Fruit fly (Drosophila melanogaster) whole organism: ENCODE data around the gene CG32081.

Source experiments
- CG8478 ChIP-seq: fragments of >200 bp; optimal IDR thresholded peaks from 2 replicates; lab custom pipeline; 2018; ENCODE audit warnings: inconsistent platforms
- Dll ChIP-seq: fragments of >200 bp; optimal IDR thresholded peaks from 2 replicates; lab custom pipeline; 2017
- EcR ChIP-seq, 2 experiments: fragments of >200 bp; optimal IDR thresholded peaks; 2 replicates each; lab custom pipeline; 2017; ENCODE audit warnings: missing biosample characterization in 2 of 2, missing genetic modification characterization in 2 of 2, missing genetic modification reagents in 2 of 2
- pan ChIP-seq: fragments of >200 bp; optimal IDR thresholded peaks from 2 replicates; lab custom pipeline; 2017
- psq ChIP-seq: fragments of >200 bp; optimal IDR thresholded peaks from 2 replicates; lab custom pipeline; 2017
- usp ChIP-seq: fragments of >200 bp; optimal IDR thresholded peaks from 2 replicates; lab custom pipeline; 2017; ENCODE audit warnings: missing biosample characterization, missing genetic modification characterization, mixed read lengths

CG32081 gene

DNA sequence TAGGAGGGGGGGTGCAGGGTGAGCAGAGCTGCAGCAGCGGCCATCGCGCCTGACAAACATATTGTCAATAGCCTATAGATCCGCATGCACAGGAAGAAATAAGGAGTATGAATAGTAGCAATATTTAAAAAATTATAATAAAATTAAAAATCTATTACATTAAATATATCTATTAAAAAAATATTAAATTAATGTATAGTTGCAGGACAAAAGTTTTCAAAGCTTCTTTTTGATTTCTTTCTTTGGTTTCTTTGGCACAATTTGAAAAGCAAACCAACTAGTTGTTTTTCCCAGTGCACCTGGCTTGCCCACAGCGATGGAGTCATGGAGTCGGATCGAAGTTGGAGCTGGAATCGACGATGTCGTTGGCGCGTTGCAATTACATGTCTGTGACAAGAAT lies 4.4 kb downstream of the CG32081 start:
- TF ChIP-seq pan (lab: Kevin White, UChicago) = no peak
- TF ChIP-seq CG8478 = no peak
- no peak for TF ChIP-seq psq

DNA sequence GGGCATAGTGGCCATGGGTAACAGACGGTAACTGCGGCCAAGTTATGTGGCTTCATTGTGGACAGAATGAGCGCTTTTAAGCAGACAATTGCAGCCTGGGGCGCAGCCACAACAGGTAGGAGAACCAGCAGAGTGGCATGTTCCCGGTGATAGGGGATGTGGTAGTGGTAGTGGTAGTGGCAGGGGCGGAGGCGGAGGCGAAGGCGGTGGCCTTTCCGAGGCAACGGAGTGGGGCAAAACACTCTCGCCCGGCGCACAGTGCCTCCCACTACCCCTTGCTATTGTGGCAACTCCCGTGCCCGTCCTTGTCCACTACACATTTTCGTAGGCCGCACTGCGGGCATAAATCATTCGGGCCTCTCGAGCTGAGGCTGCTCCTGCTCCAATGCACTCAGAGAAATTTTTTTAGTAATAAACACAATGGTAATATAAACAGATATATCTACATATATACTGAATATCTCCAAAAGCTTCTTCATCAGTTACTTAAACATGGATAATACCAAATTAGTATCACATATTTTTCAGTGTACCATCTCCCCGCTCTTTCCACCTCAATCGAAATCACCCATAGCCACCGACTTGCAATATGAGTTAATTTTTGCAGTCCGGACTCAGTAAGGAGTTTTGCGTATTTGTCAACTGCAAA lies 6.1 kb downstream of the CG32081 start:
- TF ChIP-seq EcR (GFP tag; optimal IDR thresholded peaks at IDR 0.05; lab: Kevin White, UChicago) (no peak), CG8478 (no peak), Dll (lab: Kevin White, UChicago) (no peak), pan (lab: Kevin White, UChicago) (no peak), usp (GFP tag; lab: Kevin White, UChicago) (no peak), psq (no peak)

DNA sequence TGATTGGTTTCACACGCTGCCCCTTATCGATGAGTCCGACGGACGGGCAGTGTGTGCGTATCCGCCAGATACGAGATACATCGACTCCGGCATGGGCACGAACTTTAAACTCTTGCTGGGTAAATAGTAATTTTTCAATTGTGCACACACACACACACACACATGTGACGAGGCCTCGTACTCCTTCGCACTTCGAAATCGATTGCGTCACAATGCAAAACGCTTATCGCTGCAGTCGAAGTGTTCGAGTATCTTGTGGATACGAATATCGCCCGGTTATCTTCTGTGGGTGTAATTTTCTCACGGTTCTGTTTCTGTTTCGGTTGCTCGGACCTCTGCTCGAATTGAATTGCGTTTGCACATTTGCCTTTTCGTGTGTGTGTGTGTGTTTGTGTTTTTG lies 7.7 kb downstream of the CG32081 start:
- no peak for TF ChIP-seq EcR (GFP tag; optimal IDR thresholded peaks at IDR 0.05; lab: Kevin White, UChicago)
- TF ChIP-seq psq = no peak
- no peak for TF ChIP-seq usp (GFP tag; lab: Kevin White, UChicago)
- no peak for TF ChIP-seq CG8478
- TF ChIP-seq Dll (lab: Kevin White, UChicago) = no peak
- TF ChIP-seq pan (lab: Kevin White, UChicago) = no peak

DNA sequence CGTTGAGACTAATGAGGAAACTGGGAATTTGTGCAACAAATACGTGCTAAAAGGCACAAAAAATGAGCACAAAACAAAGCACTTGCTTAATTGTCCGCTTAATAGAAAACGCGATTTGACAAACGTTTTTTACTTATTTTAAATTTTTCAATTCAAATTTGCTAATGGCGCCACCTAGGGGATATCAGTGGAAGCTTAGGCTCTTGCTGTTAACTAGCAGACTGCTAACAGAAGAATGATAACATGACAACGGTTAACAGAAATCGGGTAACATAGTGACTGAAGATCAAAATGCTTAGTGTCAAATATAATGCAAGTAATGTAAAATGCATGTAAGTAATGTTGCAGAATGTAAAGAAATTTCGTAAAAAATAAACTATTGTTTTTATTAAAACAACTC lies 13.8 kb downstream of the CG32081 start:
- TF ChIP-seq pan (lab: Kevin White, UChicago) = no peak
- TF ChIP-seq psq = no peak
- no peak for TF ChIP-seq Dll (lab: Kevin White, UChicago)
- TF ChIP-seq EcR (GFP tag; optimal IDR thresholded peaks at IDR 0.05; lab: Kevin White, UChicago) = no peak
- no peak for TF ChIP-seq usp (GFP tag; lab: Kevin White, UChicago)
- no peak for TF ChIP-seq CG8478

DNA sequence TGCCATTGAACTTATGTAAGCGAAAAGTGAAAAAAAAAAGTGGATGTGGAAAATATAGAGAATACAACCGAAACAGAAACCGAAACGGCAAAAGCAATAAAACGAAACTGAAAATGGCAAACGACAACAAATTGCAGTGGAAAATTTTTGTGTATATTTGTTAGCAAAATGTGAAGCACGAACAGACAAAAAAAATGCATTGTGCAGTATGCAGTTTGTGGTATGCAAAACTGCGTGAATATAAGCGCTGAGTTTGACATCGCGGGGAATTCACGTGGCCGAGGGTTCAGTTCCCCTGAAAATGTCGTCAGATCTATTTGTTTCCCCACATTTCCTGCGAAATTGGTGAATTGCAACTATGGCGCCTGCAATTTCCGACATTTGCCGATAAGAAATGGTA lies 16.3 kb downstream of the CG32081 start:
- TF ChIP-seq usp (GFP tag; lab: Kevin White, UChicago) = no peak
- TF ChIP-seq Dll (lab: Kevin White, UChicago) = no peak
- no peak for TF ChIP-seq psq
- no peak for TF ChIP-seq pan (lab: Kevin White, UChicago)
- no peak for TF ChIP-seq CG8478
- TF ChIP-seq EcR (GFP tag; optimal IDR thresholded peaks at IDR 0.05; lab: Kevin White, UChicago) = no peak

DNA sequence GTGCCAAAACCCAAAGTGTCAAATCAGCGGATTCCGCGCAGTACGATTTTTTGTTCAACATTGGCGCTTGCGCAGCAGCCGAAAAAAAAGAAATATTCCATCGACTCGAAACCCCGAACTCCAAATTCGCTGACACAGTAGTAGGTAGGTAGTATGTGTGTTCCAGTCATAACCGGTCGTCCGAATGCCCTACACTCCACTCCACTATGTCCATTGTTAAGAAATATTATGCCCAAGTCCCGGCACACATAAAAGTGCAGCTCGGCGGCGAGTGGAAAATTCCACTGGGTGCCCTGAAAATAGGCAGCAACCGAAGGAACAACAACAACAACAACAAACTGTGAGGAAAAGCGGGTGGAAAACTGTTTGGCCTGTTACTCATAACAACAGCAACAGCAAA lies 17.6 kb downstream of the CG32081 start:
- no peak for TF ChIP-seq CG8478
- TF ChIP-seq psq = no peak
- TF ChIP-seq usp (GFP tag; lab: Kevin White, UChicago) = no peak
- no peak for TF ChIP-seq pan (lab: Kevin White, UChicago)
- no peak for TF ChIP-seq Dll (lab: Kevin White, UChicago)
- TF ChIP-seq EcR (GFP tag; optimal IDR thresholded peaks at IDR 0.05; lab: Kevin White, UChicago) = no peak

DNA sequence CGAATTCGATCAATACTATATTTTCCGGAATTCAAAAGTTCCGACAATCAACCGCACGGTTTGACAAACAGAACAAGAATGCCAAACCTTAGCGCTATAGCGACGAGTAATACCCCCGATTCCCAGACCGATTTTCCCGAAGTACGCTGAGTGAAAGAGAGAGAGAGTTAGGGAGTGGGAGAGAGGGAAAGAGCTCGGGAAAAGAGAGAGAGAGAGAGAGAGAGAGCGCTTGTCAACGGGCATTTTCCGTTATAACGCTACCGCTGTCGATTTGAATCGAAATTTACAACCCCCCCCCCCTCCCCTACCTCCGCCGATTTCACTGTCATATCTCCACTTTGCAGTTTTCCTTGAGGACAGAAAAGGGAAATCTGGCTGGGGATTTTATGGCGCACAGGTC lies 19.2 kb downstream of the CG32081 start:
- TF ChIP-seq psq = no peak
- TF ChIP-seq CG8478 = no peak
- no peak for TF ChIP-seq EcR (GFP tag; optimal IDR thresholded peaks at IDR 0.05; lab: Kevin White, UChicago)
- TF ChIP-seq usp (GFP tag; lab: Kevin White, UChicago) = no peak
- no peak for TF ChIP-seq pan (lab: Kevin White, UChicago)
- TF ChIP-seq Dll (lab: Kevin White, UChicago) = no peak

DNA sequence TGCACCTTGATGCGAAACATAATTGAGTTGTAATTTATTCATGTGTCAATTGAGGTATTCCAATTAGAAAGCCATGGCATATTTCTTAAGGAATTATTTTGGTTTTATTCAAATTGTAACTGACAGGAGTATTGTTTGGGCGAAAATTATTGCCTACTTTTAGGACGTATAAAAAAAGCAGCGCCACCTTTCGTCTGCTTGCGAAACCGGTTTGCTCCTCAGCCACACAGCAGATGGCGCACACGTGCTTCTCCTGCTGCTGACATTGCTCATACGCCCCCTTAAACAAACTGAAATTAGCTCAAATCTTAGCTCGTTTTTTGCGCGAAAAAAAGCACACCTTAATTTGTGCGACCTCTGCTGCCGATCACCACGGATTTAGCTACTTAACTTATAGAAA lies 20.5 kb downstream of the CG32081 start:
- TF ChIP-seq CG8478 (no peak), EcR (GFP tag; optimal IDR thresholded peaks at IDR 0.05; lab: Kevin White, UChicago) (no peak), psq (no peak), Dll (lab: Kevin White, UChicago) (no peak), pan (lab: Kevin White, UChicago) (no peak), usp (GFP tag; lab: Kevin White, UChicago) (no peak)

DNA sequence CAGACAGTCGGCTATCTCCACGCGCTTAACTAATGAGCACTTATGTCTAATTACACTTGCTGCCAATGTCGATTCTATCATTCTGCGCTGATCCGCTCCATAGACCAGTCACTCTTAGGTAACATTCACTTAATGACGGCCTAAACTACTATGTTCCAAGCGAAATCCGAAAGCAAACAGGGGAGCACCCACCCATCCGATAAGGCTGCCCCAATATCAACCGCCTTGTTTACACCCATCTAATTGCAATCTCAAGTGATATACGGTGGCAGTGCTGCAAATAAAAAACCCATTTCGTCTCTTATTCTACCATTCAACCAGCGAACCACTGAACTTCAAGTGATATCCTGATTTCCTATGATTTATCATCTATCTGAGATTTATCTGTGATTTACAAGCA lies 22.0 kb downstream of the CG32081 start:
- no peak for TF ChIP-seq EcR (GFP tag; optimal IDR thresholded peaks at IDR 0.05; lab: Kevin White, UChicago)
- TF ChIP-seq psq = no peak
- TF ChIP-seq usp (GFP tag; lab: Kevin White, UChicago) = no peak
- no peak for TF ChIP-seq CG8478
- TF ChIP-seq Dll (lab: Kevin White, UChicago) = no peak
- TF ChIP-seq pan (lab: Kevin White, UChicago) = no peak

DNA sequence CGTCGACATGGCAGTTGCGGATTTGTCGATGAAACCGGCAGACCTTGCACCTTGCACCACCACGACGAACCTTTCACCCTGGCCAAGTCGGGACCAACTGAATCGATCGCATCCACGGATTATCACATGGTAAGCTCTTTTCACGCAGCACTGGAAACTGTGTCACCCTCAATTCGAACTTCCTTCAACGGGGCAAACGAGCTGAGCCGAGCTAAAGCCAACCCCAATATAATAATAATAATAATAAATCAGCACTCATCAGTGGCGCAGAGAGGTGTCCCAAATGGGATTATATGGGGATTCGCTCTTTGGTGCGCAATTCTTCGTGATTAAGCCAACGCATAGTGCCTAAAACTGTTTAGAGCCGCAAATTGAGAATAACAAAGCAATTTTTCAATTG lies 23.9 kb downstream of the CG32081 start, which contains the start of gene CG43693:
Gene CG43693, minus strand, starts transcription at position 101 of the 400 bp plus-strand sequence.
- TF ChIP-seq Dll (lab: Kevin White, UChicago) = no peak
- TF ChIP-seq CG8478 = no peak
- no peak for TF ChIP-seq usp (GFP tag; lab: Kevin White, UChicago)
- TF ChIP-seq psq = no peak
- no peak for TF ChIP-seq EcR (GFP tag; optimal IDR thresholded peaks at IDR 0.05; lab: Kevin White, UChicago)
- TF ChIP-seq pan (lab: Kevin White, UChicago) = no peak

DNA sequence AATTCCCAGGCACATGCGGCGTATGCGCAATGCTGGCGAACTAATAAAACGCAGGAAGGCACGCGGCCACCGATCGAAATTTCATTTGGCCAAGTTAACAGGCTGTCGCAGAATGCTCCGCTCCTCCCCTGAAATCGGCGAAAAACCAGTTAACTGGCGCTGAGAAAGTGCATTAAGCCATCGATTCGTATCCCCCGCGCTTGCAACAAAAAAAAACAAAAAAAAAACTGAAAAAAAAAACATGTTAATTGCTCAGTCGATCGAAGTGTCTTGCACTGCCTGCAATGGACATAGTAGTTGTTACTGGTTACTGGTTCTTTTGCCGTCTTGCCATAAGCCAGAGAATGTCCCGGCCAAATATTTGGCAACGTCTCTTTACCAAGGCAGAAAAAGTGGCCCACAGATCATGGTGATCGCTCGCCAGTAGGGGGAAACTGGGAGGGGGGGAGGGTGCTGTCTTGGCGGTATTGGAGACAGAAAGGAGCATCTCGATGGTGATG lies 25.4 kb downstream of the CG32081 start:
- no peak for TF ChIP-seq pan (lab: Kevin White, UChicago)
- no peak for TF ChIP-seq CG8478
- TF ChIP-seq psq = no peak
- no peak for TF ChIP-seq usp (GFP tag; lab: Kevin White, UChicago)
- TF ChIP-seq Dll (lab: Kevin White, UChicago) = no peak
- no peak for TF ChIP-seq EcR (GFP tag; optimal IDR thresholded peaks at IDR 0.05; lab: Kevin White, UChicago)

DNA sequence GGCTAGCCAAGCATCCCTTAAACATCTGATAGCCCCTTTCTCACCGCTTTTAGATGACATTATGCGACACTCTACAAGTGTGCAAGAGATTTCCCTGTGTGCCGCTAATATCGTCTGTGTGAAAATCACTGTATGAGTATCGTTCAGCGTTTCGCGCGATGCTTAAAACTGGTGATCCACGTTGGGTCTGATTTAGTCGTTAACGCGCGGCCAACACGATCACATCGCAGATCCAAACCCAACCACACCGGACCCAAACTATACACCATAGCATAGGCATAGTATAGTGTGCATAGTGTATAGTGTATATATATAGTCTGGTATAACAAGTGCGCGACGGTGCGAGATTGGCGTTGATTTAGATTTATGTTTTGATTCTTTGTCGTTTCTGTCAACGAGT lies 26.5 kb downstream of the CG32081 start, which contains the start of gene CG7888:
Gene CG7888, plus strand, starts transcription at position 193 of the 400 bp plus-strand sequence.
- TF ChIP-seq psq = no peak
- TF ChIP-seq EcR (GFP tag; optimal IDR thresholded peaks at IDR 0.05; lab: Kevin White, UChicago) = no peak
- TF ChIP-seq CG8478 = no peak
- TF ChIP-seq Dll (lab: Kevin White, UChicago) = no peak
- no peak for TF ChIP-seq usp (GFP tag; lab: Kevin White, UChicago)
- TF ChIP-seq pan (lab: Kevin White, UChicago) = no peak
